Fruit fly (Drosophila melanogaster) whole organism, embryonic: ENCODE measurements around the gene CG12010.

Experiments
- Ada2b ChIP-seq: fragments of 200-800 bp; sonication (Bioruptor generic); IDR thresholded peaks from 2 replicates; pipeline ENCODE4 v1.3.6; 2022; ENCODE audit warnings: missing biosample characterization, missing genetic modification characterization
- Blimp-1 ChIP-seq: fragments of 200-800 bp; sonication (Bioruptor generic); optimal IDR thresholded peaks from 3 replicates; lab custom pipeline; 2018; ENCODE audit warnings: missing biosample characterization, missing genetic modification characterization, mild to moderate bottlenecking, moderate library complexity, missing genetic modification reagents
- CG10959 ChIP-seq: fragments of 200-800 bp; sonication (Bioruptor generic); IDR thresholded peaks from 2 replicates; pipeline ENCODE4 v1.3.6; 2022; ENCODE audit warnings: missing biosample characterization, missing genetic modification characterization
- CG13424 ChIP-seq: fragments of 200-800 bp; sonication (Bioruptor generic); optimal IDR thresholded peaks from 2 replicates; lab custom pipeline; 2019; ENCODE audit warnings: missing biosample characterization, mild to moderate bottlenecking, missing genetic modification characterization, moderate library complexity
- CG14710 ChIP-seq: fragments of 200-800 bp; sonication (Bioruptor generic); optimal IDR thresholded peaks from 3 replicates; lab custom pipeline; 2019; ENCODE audit warnings: missing biosample characterization, mild to moderate bottlenecking, missing genetic modification characterization, moderate library complexity
- CG15011 ChIP-seq: fragments of 200-800 bp; sonication (Bioruptor generic); optimal IDR thresholded peaks from 3 replicates; lab custom pipeline; 2018; ENCODE audit warnings: missing biosample characterization, mild to moderate bottlenecking, missing genetic modification characterization
- CG16813 ChIP-seq: fragments of 200-800 bp; sonication (Bioruptor generic); IDR thresholded peaks from 3 replicates; pipeline ENCODE4 v1.3.6; 2022; ENCODE audit warnings: missing biosample characterization, missing genetic modification characterization; ENCODE audit not compliant: partially characterized antibody
- CG17385 ChIP-seq: fragments of 200-800 bp; sonication (Bioruptor generic); optimal IDR thresholded peaks from 3 replicates; lab custom pipeline; 2018; ENCODE audit warnings: missing biosample characterization, mild to moderate bottlenecking, missing genetic modification characterization
- CG17912 ChIP-seq: fragments of 200-800 bp; sonication (Bioruptor generic); optimal IDR thresholded peaks from 2 replicates; lab custom pipeline; 2018; ENCODE audit warnings: missing biosample characterization, mild to moderate bottlenecking, missing genetic modification characterization
- CG2202 ChIP-seq: fragments of 200-800 bp; sonication (Bioruptor generic); optimal IDR thresholded peaks from 2 replicates; lab custom pipeline; 2018; ENCODE audit warnings: missing biosample characterization, mild to moderate bottlenecking, missing genetic modification characterization
- CG3163 ChIP-seq: fragments of 200-800 bp; sonication (Bioruptor generic); optimal IDR thresholded peaks from 3 replicates; lab custom pipeline; 2016; ENCODE audit warnings: missing biosample characterization, missing genetic modification characterization
- CG3281 ChIP-seq: fragments of 200-800 bp; sonication (Bioruptor generic); optimal IDR thresholded peaks from 3 replicates; lab custom pipeline; 2017; ENCODE audit warnings: missing biosample characterization, mild to moderate bottlenecking, missing genetic modification characterization
- CG4854 ChIP-seq: fragments of 200-800 bp; sonication (Bioruptor generic); optimal IDR thresholded peaks from 2 replicates; lab custom pipeline; 2016; ENCODE audit warnings: missing biosample characterization, missing genetic modification characterization, inconsistent platforms
- CG9437 ChIP-seq: fragments of 200-800 bp; sonication (Bioruptor generic); optimal IDR thresholded peaks from 2 replicates; lab custom pipeline; 2018; ENCODE audit warnings: missing biosample characterization, mild to moderate bottlenecking, missing genetic modification characterization
- CG9932 ChIP-seq: fragments of 200-800 bp; sonication (Bioruptor generic); IDR thresholded peaks from 2 replicates; pipeline ENCODE4 v1.3.6; 2022; ENCODE audit warnings: missing biosample characterization, missing genetic modification characterization
- D19B ChIP-seq: fragments of 200-800 bp; sonication (Bioruptor generic); optimal IDR thresholded peaks from 2 replicates; lab custom pipeline; 2017; ENCODE audit warnings: missing biosample characterization, mild to moderate bottlenecking, missing genetic modification characterization
- Dll ChIP-seq: fragments of 200-800 bp; sonication (Bioruptor generic); IDR thresholded peaks from 4 replicates; pipeline ENCODE4 v1.3.6; 2022; ENCODE audit warnings: missing biosample characterization, missing genetic modification characterization; ENCODE audit not compliant: partially characterized antibody
- Gsc ChIP-seq: fragments of 200-800 bp; sonication (Bioruptor generic); IDR thresholded peaks from 2 replicates; pipeline ENCODE4 v1.3.6; 2022; ENCODE audit warnings: missing biosample characterization, missing genetic modification characterization
- HLH4C ChIP-seq: fragments of 200-800 bp; sonication (Bioruptor generic); IDR thresholded peaks from 3 replicates; pipeline ENCODE4 v1.3.6; 2022; ENCODE audit warnings: missing biosample characterization, missing genetic modification characterization; ENCODE audit not compliant: partially characterized antibody
- Lpt ChIP-seq: fragments of >200 bp; optimal IDR thresholded peaks from 2 replicates; lab custom pipeline; 2018; ENCODE audit warnings: missing biosample characterization, missing genetic modification characterization
- Max ChIP-seq: fragments of 200-800 bp; sonication (Bioruptor generic); optimal IDR thresholded peaks from 2 replicates; lab custom pipeline; 2016; ENCODE audit warnings: missing biosample characterization, mild to moderate bottlenecking, missing genetic modification characterization
- Nf-YA ChIP-seq: fragments of 200-800 bp; sonication (Bioruptor generic); IDR thresholded peaks from 2 replicates; pipeline ENCODE4 v1.3.6; 2022; ENCODE audit warnings: missing biosample characterization, missing genetic modification characterization
- Sox100B ChIP-seq: fragments of 200-800 bp; sonication (Bioruptor generic); optimal IDR thresholded peaks from 3 replicates; lab custom pipeline; 2018; ENCODE audit warnings: missing biosample characterization, mild to moderate bottlenecking, missing genetic modification characterization
- Sry-δ ChIP-seq: fragments of 200-800 bp; sonication (Bioruptor generic); optimal IDR thresholded peaks from 2 replicates; lab custom pipeline; 2016; ENCODE audit warnings: missing biosample characterization, missing genetic modification characterization
- Usf ChIP-seq: fragments of 200-800 bp; sonication (Bioruptor generic); optimal IDR thresholded peaks from 2 replicates; lab custom pipeline; 2017; ENCODE audit warnings: missing genotype, missing biosample characterization, missing genetic modification characterization
- amos ChIP-seq: fragments of 200-800 bp; sonication (Bioruptor generic); IDR thresholded peaks from 2 replicates; pipeline ENCODE4 v1.3.6; 2022; ENCODE audit warnings: missing biosample characterization, missing genetic modification characterization; ENCODE audit not compliant: partially characterized antibody
- aop ChIP-seq: fragments of 200-800 bp; sonication (Bioruptor generic); IDR thresholded peaks from 2 replicates; pipeline ENCODE4 v1.3.6; 2022; ENCODE audit warnings: missing biosample characterization, missing genetic modification characterization
- ap ChIP-seq: fragments of 200-800 bp; sonication (Bioruptor generic); IDR thresholded peaks from 2 replicates; pipeline ENCODE4 v1.3.6; 2022; ENCODE audit warnings: missing biosample characterization, missing genetic modification characterization
- ara ChIP-seq: fragments of 200-800 bp; sonication (Bioruptor generic); IDR thresholded peaks from 2 replicates; pipeline ENCODE4 v1.3.6; 2022; ENCODE audit warnings: missing biosample characterization, missing genetic modification characterization
- ash1 ChIP-seq: fragments of 200-800 bp; sonication (Bioruptor generic); optimal IDR thresholded peaks from 2 replicates; lab custom pipeline; 2018; ENCODE audit warnings: missing biosample characterization, mild to moderate bottlenecking, missing genetic modification characterization
- ato ChIP-seq: fragments of 200-800 bp; sonication (Bioruptor generic); IDR thresholded peaks from 2 replicates; pipeline ENCODE4 v1.3.6; 2022; ENCODE audit warnings: missing biosample characterization, missing genetic modification characterization; ENCODE audit not compliant: partially characterized antibody
- bab2 ChIP-seq: fragments of 200-800 bp; sonication (Bioruptor generic); optimal IDR thresholded peaks from 2 replicates; lab custom pipeline; 2016; ENCODE audit warnings: missing biosample characterization, missing genetic modification characterization
- br ChIP-seq: fragments of >200 bp; optimal IDR thresholded peaks from 2 replicates; lab custom pipeline; 2017
- chif ChIP-seq, 2 experiments: fragments of 200-800 bp; sonication (Bioruptor generic); optimal IDR thresholded peaks; 3 replicates each; lab custom pipeline; 2016; ENCODE audit warnings: missing biosample characterization in 2 of 2, missing genetic modification characterization in 2 of 2
- chm ChIP-seq: fragments of 200-800 bp; sonication (Bioruptor generic); IDR thresholded peaks from 2 replicates; pipeline ENCODE4 v1.3.6; 2022; ENCODE audit warnings: missing biosample characterization, missing genetic modification characterization
- ci ChIP-seq: fragments of 200-800 bp; sonication (Bioruptor generic); IDR thresholded peaks from 3 replicates; pipeline ENCODE4 v1.3.6; 2022; ENCODE audit warnings: missing biosample characterization, missing genetic modification characterization
- corto ChIP-seq: fragments of 200-800 bp; sonication (Bioruptor generic); optimal IDR thresholded peaks from 2 replicates; lab custom pipeline; 2016; ENCODE audit warnings: missing biosample characterization, mild to moderate bottlenecking, missing genetic modification characterization, moderate library complexity
- crol ChIP-seq: fragments of 200-800 bp; sonication (Bioruptor generic); IDR thresholded peaks from 2 replicates; pipeline ENCODE4 v1.3.6; 2022; ENCODE audit warnings: missing biosample characterization, missing genetic modification characterization
- dm ChIP-seq: fragments of 200-800 bp; sonication (Bioruptor generic); optimal IDR thresholded peaks from 3 replicates; lab custom pipeline; 2016; ENCODE audit warnings: missing biosample characterization, missing genetic modification characterization
- fd3F ChIP-seq: fragments of 200-800 bp; sonication (Bioruptor generic); optimal IDR thresholded peaks from 2 replicates; lab custom pipeline; 2018; ENCODE audit warnings: missing biosample characterization, mild to moderate bottlenecking, missing genetic modification characterization, moderate library complexity
- ham ChIP-seq: fragments of 200-800 bp; sonication (Bioruptor generic); IDR thresholded peaks from 2 replicates; pipeline ENCODE4 v1.3.6; 2022; ENCODE audit warnings: missing biosample characterization, missing genetic modification characterization
- her ChIP-seq: fragments of 200-800 bp; sonication (Bioruptor generic); optimal IDR thresholded peaks from 2 replicates; lab custom pipeline; 2016; ENCODE audit warnings: missing biosample characterization, missing genetic modification characterization
- hkb ChIP-seq, 2 experiments: fragments of 200-800 bp in 1 of 2; fragments of >200 bp in 1 of 2; sonication (Bioruptor generic) in 1 of 2; IDR thresholded peaks in 1 of 2; optimal IDR thresholded peaks in 1 of 2; 2 replicates each; pipeline versions ENCODE4 v1.3.6 to Lab custom; 2017 to 2022; ENCODE audit warnings: missing biosample characterization in 1 of 2, missing genetic modification characterization in 1 of 2
- klu ChIP-seq: fragments of 200-800 bp; sonication (Bioruptor generic); IDR thresholded peaks from 2 replicates; pipeline ENCODE4 v1.3.6; 2022; ENCODE audit warnings: missing biosample characterization, missing genetic modification characterization
- kni ChIP-seq: fragments of 200-800 bp; sonication (Bioruptor generic); optimal IDR thresholded peaks from 3 replicates; lab custom pipeline; 2017; ENCODE audit warnings: mild to moderate bottlenecking, missing biosample characterization, missing genetic modification reagents, missing genetic modification characterization
- sc ChIP-seq, 3 experiments: fragments of >200 bp in 2 of 3; fragments of 200-800 bp in 1 of 3; sonication (Bioruptor generic) in 1 of 3; optimal IDR thresholded peaks; 2 replicates in 2 of 3; 3 replicates in 1 of 3; lab custom pipeline; 2017; ENCODE audit warnings: mild to moderate bottlenecking in 1 of 3, missing biosample characterization in 1 of 3, missing genetic modification characterization in 1 of 3, missing genetic modification reagents in 1 of 3
- slbo ChIP-seq: fragments of 200-800 bp; sonication (Bioruptor generic); IDR thresholded peaks from 2 replicates; pipeline ENCODE4 v1.3.6; 2022; ENCODE audit warnings: missing biosample characterization, missing genetic modification characterization
- sna ChIP-seq: fragments of 200-800 bp; sonication (Bioruptor generic); IDR thresholded peaks from 2 replicates; pipeline ENCODE4 v1.3.6; 2022; ENCODE audit warnings: missing biosample characterization, missing genetic modification characterization; ENCODE audit not compliant: partially characterized antibody
- tna ChIP-seq: fragments of 200-800 bp; sonication (Bioruptor generic); IDR thresholded peaks from 2 replicates; pipeline ENCODE4 v1.3.6; 2022; ENCODE audit warnings: missing biosample characterization, missing genetic modification characterization; ENCODE audit not compliant: partially characterized antibody
- vfl ChIP-seq: fragments of 200-800 bp; sonication (Bioruptor generic); optimal IDR thresholded peaks from 2 replicates; lab custom pipeline; 2016; ENCODE audit warnings: missing biosample characterization, missing genetic modification characterization

CG12010 gene

dm6 chr3L:3376551-3376950 lies 2.5 kb downstream of the CG12010 start, which contains the start of gene CG12012 (continued):
- no peak for TF ChIP-seq CG10959 (GFP tag; lab: Robert Waterston, UW)
- TF ChIP-seq Sox100B (GFP tag; lab: Kevin White, UChicago) = no peak
- no peak for TF ChIP-seq CG17912
- TF ChIP-seq D19B (GFP tag; lab: Kevin White, UChicago) = no peak
- TF ChIP-seq Max (GFP tag; lab: Kevin White, UChicago) = no peak
- no peak for TF ChIP-seq CG3163 (GFP tag; lab: Kevin White, UChicago)
- no peak for TF ChIP-seq CG4854
- peak; percentile 63 for TF ChIP-seq CG9437 (GFP tag; lab: Kevin White, UChicago)
- TF ChIP-seq Dll (GFP tag; lab: Robert Waterston, UW) = peak; percentile 65; the same call in 3 of the 4 replicates
- TF ChIP-seq CG9932 (GFP tag; lab: Robert Waterston, UW) = no peak
- TF ChIP-seq kni (GFP tag; lab: Kevin White, UChicago) = no peak
- no peak for TF ChIP-seq crol (GFP tag; lab: Robert Waterston, UW)
- TF ChIP-seq Nf-YA (GFP tag; lab: Robert Waterston, UW) = no peak
- TF ChIP-seq her (GFP tag; lab: Kevin White, UChicago) = no peak
- no peak for TF ChIP-seq bab2 (GFP tag; lab: Kevin White, UChicago)
- no peak for TF ChIP-seq Lpt (GFP tag; lab: Kevin White, UChicago)
- TF ChIP-seq ara (GFP tag; lab: Robert Waterston, UW) = no peak
- TF ChIP-seq vfl (GFP tag; lab: Kevin White, UChicago) = no peak
- no peak for TF ChIP-seq CG14710
- TF ChIP-seq br (lab: Kevin White, UChicago) = no peak
- TF ChIP-seq corto = no peak
- no peak for TF ChIP-seq hkb (optimal IDR thresholded peaks at IDR 0.05; lab: Kevin White, UChicago)
- no peak for TF ChIP-seq hkb (GFP tag; IDR thresholded peaks at IDR 0.05; lab: Robert Waterston, UW)
- TF ChIP-seq aop = no peak
- no peak for TF ChIP-seq Usf (GFP tag; lab: Kevin White, UChicago)
- TF ChIP-seq CG17385 (GFP tag; lab: Kevin White, UChicago) = no peak
- no peak for TF ChIP-seq ci (GFP tag; lab: Robert Waterston, UW)
- no peak for TF ChIP-seq CG2202 (tag; lab: Kevin White, UChicago)
- TF ChIP-seq tna (GFP tag; lab: Robert Waterston, UW) = peak; percentile 51; the same call in 1 of the 2 replicates
- peak; percentile 4 for TF ChIP-seq Sry-δ (GFP tag; lab: Kevin White, UChicago)
- TF ChIP-seq ato (GFP tag; lab: Robert Waterston, UW) = no peak
- TF ChIP-seq dm (GFP tag; lab: Kevin White, UChicago) = no peak
- TF ChIP-seq fd3F (GFP tag; lab: Kevin White, UChicago) = no peak
- no peak for TF ChIP-seq slbo (GFP tag; lab: Robert Waterston, UW)
- TF ChIP-seq ap (GFP tag; lab: Robert Waterston, UW) = no peak
- TF ChIP-seq ash1 (GFP tag; lab: Kevin White, UChicago) = no peak
- peak; percentile 48; the same call in 1 of the 3 replicates for TF ChIP-seq CG16813 (GFP tag; lab: Robert Waterston, UW)
- TF ChIP-seq HLH4C (GFP tag; lab: Robert Waterston, UW) = peak; percentile 63
- no peak for TF ChIP-seq chif (GFP tag; optimal IDR thresholded peaks at IDR 0.05; lab: Kevin White, UChicago)
- no peak for TF ChIP-seq Gsc (GFP tag; lab: Robert Waterston, UW)
- no peak for TF ChIP-seq Blimp-1
- TF ChIP-seq CG15011 (GFP tag; lab: Kevin White, UChicago) = no peak
- TF ChIP-seq CG3281 = no peak
- TF ChIP-seq CG13424 (tag; lab: Kevin White, UChicago) = no peak
- TF ChIP-seq ham (GFP tag; lab: Robert Waterston, UW) = no peak
- TF ChIP-seq klu (GFP tag; lab: Robert Waterston, UW) = no peak
- no peak for TF ChIP-seq Ada2b (GFP tag; lab: Robert Waterston, UW)
- peak; percentile 50; the same call in 1 of the 2 replicates for TF ChIP-seq amos (GFP tag; lab: Robert Waterston, UW)
- peak; percentile 62; the same call in 1 of the 2 replicates for TF ChIP-seq sna
- TF ChIP-seq chm (GFP tag; lab: Robert Waterston, UW) = no peak
- TF ChIP-seq sc (optimal IDR thresholded peaks at IDR 0.05; lab: Kevin White, UChicago) = no peak
- TF ChIP-seq sc (GFP tag; optimal IDR thresholded peaks at IDR 0.05; lab: Kevin White, UChicago) = no peak
